Fruit fly (Drosophila melanogaster): Measurements from ENCODE around the gene Gr64c.

Gr64c gene

DNA sequence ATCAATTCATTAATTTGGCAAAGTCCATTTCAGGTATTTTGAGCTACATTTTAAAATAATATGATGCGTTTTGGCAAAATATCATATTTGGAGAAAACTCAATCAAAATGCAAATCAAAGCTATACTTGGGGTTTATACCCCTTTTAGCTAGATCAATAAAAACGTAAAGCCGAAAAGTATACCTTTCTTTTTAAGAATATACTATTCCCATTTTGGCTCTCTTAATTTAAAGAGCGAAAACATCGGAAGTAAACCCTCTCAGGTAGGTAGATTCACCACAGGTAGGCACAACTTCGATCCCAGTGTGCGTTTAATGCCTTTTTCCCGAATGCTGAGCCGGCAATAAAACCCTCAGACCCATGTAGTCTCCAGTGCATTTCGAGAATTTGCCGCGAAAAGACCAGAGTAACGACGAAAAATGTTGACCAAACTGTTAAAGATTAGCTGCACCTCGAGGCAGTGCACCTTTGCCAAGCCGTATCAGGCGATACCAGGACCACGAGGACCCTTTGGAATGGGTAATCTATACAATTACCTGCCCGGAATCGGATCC is 33.6 kb downstream of the Gr64c start, which contains the start of gene dib:
TSS of gene dib (plus strand) at position 372 of the 554 bp plus-strand sequence.
- TF ChIP-seq aop (GFP tag; IDR thresholded peaks at IDR 0.05) (peak; percentile 62; the same call in 1 of the 2 replicates), mam (GFP tag; optimal IDR thresholded peaks at IDR 0.05) (no peak), CG3163 (GFP tag; optimal IDR thresholded peaks at IDR 0.05) (peak; percentile 96), zen (tag; optimal IDR thresholded peaks at IDR 0.05) (peak; percentile 67), br (optimal IDR thresholded peaks at IDR 0.05) (no peak), maf-S (GFP tag; optimal IDR thresholded peaks at IDR 0.05) (no peak), sens (GFP tag) (peak; percentile 57), Kr (GFP tag; optimal IDR thresholded peaks at IDR 0.05) (peak; percentile 46), Trl (optimal IDR thresholded peaks at IDR 0.05) (peak; percentile 46 to 57), Trl (GFP tag; optimal IDR thresholded peaks at IDR 0.05) (no peak), cad (GFP tag; optimal IDR thresholded peaks at IDR 0.05) (peak; percentile 94), Asciz (GFP tag; optimal IDR thresholded peaks at IDR 0.05) (no peak)

DNA sequence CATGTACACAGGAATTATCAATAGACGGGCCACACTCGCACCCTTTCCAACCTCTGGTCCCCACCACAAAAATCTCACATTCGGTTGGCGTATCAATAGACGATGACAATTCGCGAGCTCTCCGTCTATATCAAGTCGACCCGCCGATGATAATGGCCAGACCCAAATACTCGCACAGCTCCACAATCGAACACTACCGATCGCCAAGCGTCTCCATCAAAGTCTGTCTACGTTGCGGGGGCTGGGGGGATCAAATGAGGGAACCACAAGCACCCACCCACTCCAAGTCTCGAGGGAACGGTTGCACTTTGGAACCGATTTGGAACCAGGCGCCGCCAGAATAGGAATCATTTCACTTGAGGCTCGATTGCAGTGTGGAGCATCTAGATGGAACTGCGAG is 40.0 kb downstream of the Gr64c start:
- TF ChIP-seq CG4424 (GFP tag; optimal IDR thresholded peaks at IDR 0.05) (no peak), crol (GFP tag; IDR thresholded peaks at IDR 0.05) (peak; percentile 73), jumu (GFP tag; optimal IDR thresholded peaks at IDR 0.05) (no peak), Med (GFP tag) (peak; percentile 63), CG17385 (GFP tag; optimal IDR thresholded peaks at IDR 0.05) (no peak), pan (optimal IDR thresholded peaks at IDR 0.05) (no peak), pan (GFP tag; optimal IDR thresholded peaks at IDR 0.05 in 1 of 2, IDR thresholded peaks at IDR 0.05 in 1 of 2) (no peak), Xbp1 (GFP tag; optimal IDR thresholded peaks at IDR 0.05) (no peak), grn (GFP tag; optimal IDR thresholded peaks at IDR 0.05) (peak; percentile 33), NFAT (GFP tag; IDR thresholded peaks at IDR 0.05) (0 out of 2 replicates have a peak, but pooled peaks have one; percentile 20), ci (GFP tag; IDR thresholded peaks at IDR 0.05) (0 out of 3 replicates have a peak, but pooled peaks have one; percentile 17), Drgx (GFP tag; IDR thresholded peaks at IDR 0.05) (peak; percentile 35; the same call in 1 of the 2 replicates), Deaf1 (tag; optimal IDR thresholded peaks at IDR 0.05) (peak; percentile 58), Atf-2 (GFP tag; optimal IDR thresholded peaks at IDR 0.05) (no peak), sug (tag; optimal IDR thresholded peaks at IDR 0.05) (peak; percentile 33), CG34376 (GFP tag; optimal IDR thresholded peaks at IDR 0.05) (peak; percentile 70), CG10543 (GFP tag; optimal IDR thresholded peaks at IDR 0.05) (peak; percentile 24)

DNA sequence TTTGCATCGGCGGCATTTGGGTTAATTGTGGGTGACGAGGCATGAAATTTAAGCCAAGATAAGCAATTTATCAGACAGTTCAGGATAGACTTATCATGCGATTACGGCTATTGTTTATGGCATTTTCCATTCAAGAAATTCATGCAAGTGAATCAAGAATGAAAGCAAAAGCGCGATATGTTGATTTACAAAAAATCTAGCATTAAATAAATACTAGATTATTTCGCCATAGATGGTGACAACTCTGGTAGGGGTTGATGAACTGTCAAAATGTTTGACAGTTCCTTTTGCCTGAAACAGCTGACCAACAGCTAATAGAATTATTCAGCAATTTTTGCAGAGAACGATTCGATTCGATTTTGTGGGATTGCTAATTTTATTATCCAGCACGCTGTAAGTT is 40.7 kb downstream of the Gr64c start, which contains the start of gene CG32259:
TSS of gene CG32259 (plus strand) at position 301 of the 400 bp plus-strand sequence.
- TF ChIP-seq CG34224 (GFP tag; IDR thresholded peaks at IDR 0.05; ENCODE audit: partially characterized antibody) (no peak), sna (GFP tag; IDR thresholded peaks at IDR 0.05; ENCODE audit: partially characterized antibody) (no peak), stwl (tag; optimal IDR thresholded peaks at IDR 0.05) (peak; percentile 84)

dm6 chr3L:4070221-4070995 is 42.0 kb downstream of the Gr64c start:
- peak; percentile 73 for TF ChIP-seq CG15011 (GFP tag; optimal IDR thresholded peaks at IDR 0.05)
- TF ChIP-seq hkb (optimal IDR thresholded peaks at IDR 0.05), result no peak
- TF ChIP-seq hkb (GFP tag; IDR thresholded peaks at IDR 0.05), result peak; percentile 94
- peak; percentile 97 for TF ChIP-seq slbo (GFP tag; IDR thresholded peaks at IDR 0.05)
- TF ChIP-seq stwl (tag; optimal IDR thresholded peaks at IDR 0.05), result no peak
- no peak for TF ChIP-seq Doc3 (GFP tag; IDR thresholded peaks at IDR 0.05; ENCODE audit: partially characterized antibody)
- TF ChIP-seq Lhr (GFP tag; optimal IDR thresholded peaks at IDR 0.05), result peak; percentile 53
- no peak for TF ChIP-seq BEAF-32 (GFP tag; optimal IDR thresholded peaks at IDR 0.05)
- no peak for TF ChIP-seq CG7745 (tag; optimal IDR thresholded peaks at IDR 0.05)
- peak; percentile 87 for TF ChIP-seq gsb (GFP tag; IDR thresholded peaks at IDR 0.05)
- no peak for TF ChIP-seq pros (GFP tag; optimal IDR thresholded peaks at IDR 0.05)
- TF ChIP-seq CHES-1-like (GFP tag; optimal IDR thresholded peaks at IDR 0.05), result peak; percentile 91
- peak; percentile 86 for TF ChIP-seq C15 (GFP tag; IDR thresholded peaks at IDR 0.05)
- TF ChIP-seq MESR4 (GFP tag; optimal IDR thresholded peaks at IDR 0.05), result no peak
- peak; percentile 91 for TF ChIP-seq CG2678 (tag; optimal IDR thresholded peaks at IDR 0.05)
- TF ChIP-seq CG3838 (GFP tag; optimal IDR thresholded peaks at IDR 0.05), result peak; percentile 36

Measured in whole organism, embryonic.